Comparison of ENCODE assay signal across 5 fruit fly cellular contexts in the genomic region with DNA sequence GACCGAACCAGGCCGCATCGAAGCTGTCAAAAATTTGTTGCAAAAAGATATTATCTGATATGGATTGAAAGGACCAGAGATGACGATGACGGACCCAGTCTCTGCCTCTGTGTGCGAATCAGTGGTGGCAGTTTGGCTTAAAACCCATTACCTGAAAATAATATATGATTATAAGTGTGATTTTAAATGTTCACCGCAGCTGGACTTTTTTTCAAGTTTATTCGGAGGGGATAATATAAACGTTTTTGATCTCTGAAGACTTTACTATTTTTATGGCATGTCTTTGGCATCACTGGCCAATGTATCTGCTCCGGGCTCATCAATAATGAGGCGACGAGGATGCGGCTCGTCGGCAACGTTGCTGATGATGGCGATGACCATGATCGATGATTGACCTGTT.
A peak's percentile ranks its signal among the peaks of the same experiment; 100 is the strongest.
TF ChIP-seq lines count a peak whose summit lies in the region.

No protein-coding gene starts in this region.

- no peak for TF ChIP-seq CTCF in whole organism, embryonic (GFP tag; optimal IDR thresholded peaks at IDR 0.05; lab: Kevin White, UChicago)

TF ChIP-seq in whole organism, 6 proteins besides CTCF, POLR2A, EP300 and RAD21:
- peak; percentile 41 for TF ChIP-seq Dll (optimal IDR thresholded peaks at IDR 0.05; lab: Kevin White, UChicago)
- no peak for TF ChIP-seq usp (GFP tag; optimal IDR thresholded peaks at IDR 0.05; lab: Kevin White, UChicago)

TF ChIP-seq in whole organism, embryonic, 481 proteins besides CTCF, POLR2A, EP300 and RAD21 (continues in another document):
- TF ChIP-seq CG11504 (tag; optimal IDR thresholded peaks at IDR 0.05; lab: Kevin White, UChicago): peak; percentile 6
- no peak for TF ChIP-seq CG8089 (GFP tag; optimal IDR thresholded peaks at IDR 0.05; lab: Kevin White, UChicago)
- no peak for TF ChIP-seq CG12236 (GFP tag; optimal IDR thresholded peaks at IDR 0.05; lab: Kevin White, UChicago)
- TF ChIP-seq D19A (tag; optimal IDR thresholded peaks at IDR 0.05; lab: Kevin White, UChicago): no peak
- TF ChIP-seq Dip2 (GFP tag; IDR thresholded peaks at IDR 0.05; lab: Robert Waterston, UW): no peak
- no peak for TF ChIP-seq Mrtf (GFP tag; IDR thresholded peaks at IDR 0.05; lab: Robert Waterston, UW)
- TF ChIP-seq Dek (tag; optimal IDR thresholded peaks at IDR 0.05; lab: Kevin White, UChicago): no peak
- TF ChIP-seq Med (GFP tag; lab: Kevin White, UChicago): peak; percentile 46
- TF ChIP-seq CG10979 (tag; optimal IDR thresholded peaks at IDR 0.05; lab: Kevin White, UChicago): peak; percentile 11
- no peak for TF ChIP-seq salm (tag; optimal IDR thresholded peaks at IDR 0.05; lab: Kevin White, UChicago)
- TF ChIP-seq Atf6 (GFP tag; IDR thresholded peaks at IDR 0.05; lab: Robert Waterston, UW): peak; percentile 20; the same call in 1 of the 2 replicates
- no peak for TF ChIP-seq Hr39 (optimal IDR thresholded peaks at IDR 0.05; lab: Kevin White, UChicago)
- TF ChIP-seq YL-1 (GFP tag; optimal IDR thresholded peaks at IDR 0.05; lab: Kevin White, UChicago): no peak
- no peak for TF ChIP-seq vvl (GFP tag; IDR thresholded peaks at IDR 0.05; lab: Robert Waterston, UW)
- TF ChIP-seq Sry-β (GFP tag; optimal IDR thresholded peaks at IDR 0.05; lab: Kevin White, UChicago): peak; percentile 64
- peak; percentile 42 for TF ChIP-seq dmrt11E (tag; optimal IDR thresholded peaks at IDR 0.05; lab: Kevin White, UChicago)
- TF ChIP-seq Xbp1 (GFP tag; optimal IDR thresholded peaks at IDR 0.05; lab: Kevin White, UChicago): peak; percentile 19
- no peak for TF ChIP-seq caup (GFP tag; optimal IDR thresholded peaks at IDR 0.05; lab: Kevin White, UChicago; ENCODE audit: severe bottlenecking)
- TF ChIP-seq Rx (GFP tag; IDR thresholded peaks at IDR 0.05; lab: Robert Waterston, UW): no peak
- TF ChIP-seq nom (GFP tag; optimal IDR thresholded peaks at IDR 0.05; lab: Kevin White, UChicago): peak; percentile 53
- TF ChIP-seq Abd-B (GFP tag; optimal IDR thresholded peaks at IDR 0.05; lab: Kevin White, UChicago): no peak
- TF ChIP-seq cad (GFP tag; optimal IDR thresholded peaks at IDR 0.05; lab: Kevin White, UChicago): peak; percentile 12

TF ChIP-seq in whole organism, prepupa, 60 proteins besides CTCF, POLR2A, EP300 and RAD21 (continues in another document):
- TF ChIP-seq CG10631 (GFP tag; optimal IDR thresholded peaks at IDR 0.05; lab: Kevin White, UChicago): peak; percentile 82
- TF ChIP-seq acj6 (GFP tag; optimal IDR thresholded peaks at IDR 0.05; lab: Kevin White, UChicago): peak; percentile 88
- peak; percentile 73 for TF ChIP-seq CG9139 (GFP tag; optimal IDR thresholded peaks at IDR 0.05; lab: Kevin White, UChicago)
- peak; percentile 39 for TF ChIP-seq CG6276 (GFP tag; optimal IDR thresholded peaks at IDR 0.05; lab: Kevin White, UChicago)
- peak; percentile 75 for TF ChIP-seq spab (GFP tag; optimal IDR thresholded peaks at IDR 0.05; lab: Kevin White, UChicago)
- peak; percentile 80 for TF ChIP-seq CG7368 (GFP tag; optimal IDR thresholded peaks at IDR 0.05; lab: Kevin White, UChicago)
- TF ChIP-seq net (GFP tag; optimal IDR thresholded peaks at IDR 0.05; lab: Kevin White, UChicago): peak; percentile 79
- TF ChIP-seq Ets21C (GFP tag; optimal IDR thresholded peaks at IDR 0.05; lab: Kevin White, UChicago): peak; percentile 80
- TF ChIP-seq CG31627 (GFP tag; optimal IDR thresholded peaks at IDR 0.05; lab: Kevin White, UChicago): peak; percentile 85
- peak; percentile 92 for TF ChIP-seq esn (GFP tag; optimal IDR thresholded peaks at IDR 0.05; lab: Kevin White, UChicago)
- TF ChIP-seq Lpt (GFP tag; optimal IDR thresholded peaks at IDR 0.05; lab: Kevin White, UChicago): peak; percentile 62
- TF ChIP-seq ss (GFP tag; optimal IDR thresholded peaks at IDR 0.05; lab: Kevin White, UChicago): peak; percentile 71 to 73
- peak; percentile 83 for TF ChIP-seq CG8632 (GFP tag; optimal IDR thresholded peaks at IDR 0.05; lab: Kevin White, UChicago)
- TF ChIP-seq Eip75B (GFP tag; optimal IDR thresholded peaks at IDR 0.05; lab: Kevin White, UChicago): peak; percentile 85
- TF ChIP-seq Sox14 (GFP tag; optimal IDR thresholded peaks at IDR 0.05; lab: Kevin White, UChicago): peak; percentile 84
- TF ChIP-seq OdsH (GFP tag; optimal IDR thresholded peaks at IDR 0.05; lab: Kevin White, UChicago): peak; percentile 83
- TF ChIP-seq CG1621 (tag; optimal IDR thresholded peaks at IDR 0.05; lab: Kevin White, UChicago): peak; percentile 72
- peak; percentile 62; the same call in 1 of the 3 replicates for TF ChIP-seq CG8119 (GFP tag; IDR thresholded peaks at IDR 0.05; lab: Robert Waterston, UW)
- TF ChIP-seq dac (GFP tag; optimal IDR thresholded peaks at IDR 0.05; lab: Kevin White, UChicago): peak; percentile 31
- peak; percentile 64 for TF ChIP-seq Sox15 (GFP tag; optimal IDR thresholded peaks at IDR 0.05; lab: Kevin White, UChicago)
- peak; percentile 98 for TF ChIP-seq Eip78C (GFP tag; lab: Kevin White, UChicago)

TF ChIP-seq in whole organism, pupa, 21 proteins besides CTCF, POLR2A, EP300 and RAD21:
- TF ChIP-seq CG14655 (GFP tag; optimal IDR thresholded peaks at IDR 0.05; lab: Kevin White, UChicago) (peak; percentile 69), Snoo (tag; optimal IDR thresholded peaks at IDR 0.05; lab: Kevin White, UChicago) (peak; percentile 82), CG13204 (GFP tag; optimal IDR thresholded peaks at IDR 0.05; lab: Kevin White, UChicago) (peak; percentile 45), CG12605 (GFP tag; IDR thresholded peaks at IDR 0.05; lab: Robert Waterston, UW) (peak; percentile 67), CG17806 (tag; optimal IDR thresholded peaks at IDR 0.05; lab: Kevin White, UChicago) (peak; percentile 77), fd96Ca (GFP tag; IDR thresholded peaks at IDR 0.05; lab: Robert Waterston, UW) (peak; percentile 82; the same call in 2 of the 3 replicates), Pif1B (GFP tag; optimal IDR thresholded peaks at IDR 0.05; lab: Kevin White, UChicago) (peak; percentile 88), CG15710 (tag; optimal IDR thresholded peaks at IDR 0.05; lab: Kevin White, UChicago) (peak; percentile 86), CG9948 (tag; optimal IDR thresholded peaks at IDR 0.05; lab: Kevin White, UChicago) (peak; percentile 68), Ets98B (GFP tag; IDR thresholded peaks at IDR 0.05; lab: Robert Waterston, UW) (peak; percentile 55), Pif1A (GFP tag; optimal IDR thresholded peaks at IDR 0.05; lab: Kevin White, UChicago) (peak; percentile 84), D1 (tag; optimal IDR thresholded peaks at IDR 0.05; lab: Kevin White, UChicago) (peak; percentile 31), CG10348 (GFP tag; IDR thresholded peaks at IDR 0.05; lab: Robert Waterston, UW) (no peak), CG8301 (tag; optimal IDR thresholded peaks at IDR 0.05; lab: Kevin White, UChicago) (peak; percentile 65), gl (tag; optimal IDR thresholded peaks at IDR 0.05; lab: Kevin White, UChicago) (peak; percentile 66), CG34367 (tag; optimal IDR thresholded peaks at IDR 0.05; lab: Kevin White, UChicago) (peak; percentile 77), CG4496 (GFP tag; IDR thresholded peaks at IDR 0.05; lab: Robert Waterston, UW) (peak; percentile 58; the same call in 2 of the 3 replicates), rn (GFP tag; IDR thresholded peaks at IDR 0.05; lab: Robert Waterston, UW) (no peak), CG32121 (GFP tag; IDR thresholded peaks at IDR 0.05; lab: Robert Waterston, UW) (no peak), CG8159 (tag; optimal IDR thresholded peaks at IDR 0.05; lab: Kevin White, UChicago) (peak; percentile 85), EcR (GFP tag; optimal IDR thresholded peaks at IDR 0.05; lab: Kevin White, UChicago) (peak; percentile 31)

TF ChIP-seq in whole organism, wandering third instar larva, 38 proteins besides CTCF, POLR2A, EP300 and RAD21 (continues in another document):
- TF ChIP-seq psq (GFP tag; optimal IDR thresholded peaks at IDR 0.05; lab: Kevin White, UChicago) (peak; percentile 81), CG32264 (GFP tag; optimal IDR thresholded peaks at IDR 0.05; lab: Kevin White, UChicago) (peak; percentile 61), OdsH (GFP tag; optimal IDR thresholded peaks at IDR 0.05; lab: Kevin White, UChicago) (peak; percentile 92), Hr78 (GFP tag; optimal IDR thresholded peaks at IDR 0.05; lab: Kevin White, UChicago) (no peak), brk (GFP tag; optimal IDR thresholded peaks at IDR 0.05; lab: Kevin White, UChicago) (peak; percentile 84), Sp1 (GFP tag; optimal IDR thresholded peaks at IDR 0.05; lab: Kevin White, UChicago) (peak; percentile 86), ey (GFP tag; optimal IDR thresholded peaks at IDR 0.05; lab: Kevin White, UChicago) (peak; percentile 87), Myc (optimal IDR thresholded peaks at IDR 0.05; lab: Kevin White, UChicago) (peak; percentile 67), Hnf4 (GFP tag; optimal IDR thresholded peaks at IDR 0.05; lab: Kevin White, UChicago) (peak; percentile 83), dl (GFP tag; optimal IDR thresholded peaks at IDR 0.05; lab: Kevin White, UChicago; ENCODE audit: insufficient read depth in 1 of 2, partially characterized antibody in 2 of 2) (no peak), dmrt93B (GFP tag; optimal IDR thresholded peaks at IDR 0.05; lab: Kevin White, UChicago) (peak; percentile 58), h (GFP tag; optimal IDR thresholded peaks at IDR 0.05; lab: Kevin White, UChicago) (peak; percentile 92), sv (GFP tag; optimal IDR thresholded peaks at IDR 0.05; lab: Kevin White, UChicago) (no peak), HLH106 (tag; optimal IDR thresholded peaks at IDR 0.05; lab: Kevin White, UChicago) (peak; percentile 85), rgr (GFP tag; optimal IDR thresholded peaks at IDR 0.05; lab: Kevin White, UChicago) (peak; percentile 91), lola (GFP tag; optimal IDR thresholded peaks at IDR 0.05; lab: Kevin White, UChicago) (no peak), tai (GFP tag; optimal IDR thresholded peaks at IDR 0.05; lab: Kevin White, UChicago) (peak; percentile 54), Dfd (GFP tag; optimal IDR thresholded peaks at IDR 0.05; lab: Kevin White, UChicago) (no peak), CG9705 (GFP tag; optimal IDR thresholded peaks at IDR 0.05; lab: Kevin White, UChicago) (peak; percentile 58), br (GFP tag; optimal IDR thresholded peaks at IDR 0.05; lab: Kevin White, UChicago) (peak; percentile 91), sage (GFP tag; optimal IDR thresholded peaks at IDR 0.05; lab: Kevin White, UChicago) (peak; percentile 78), jim (GFP tag; optimal IDR thresholded peaks at IDR 0.05; lab: Kevin White, UChicago) (no peak), Rel (GFP tag; optimal IDR thresholded peaks at IDR 0.05; lab: Kevin White, UChicago) (peak; percentile 13), Rel (tag; optimal IDR thresholded peaks at IDR 0.05; lab: Kevin White, UChicago) (peak; percentile 49), fru (GFP tag; optimal IDR thresholded peaks at IDR 0.05; lab: Kevin White, UChicago) (peak; percentile 92), woc (GFP tag; optimal IDR thresholded peaks at IDR 0.05; lab: Kevin White, UChicago) (peak; percentile 88), CrebA (GFP tag; optimal IDR thresholded peaks at IDR 0.05; lab: Kevin White, UChicago; ENCODE audit: borderline replicate concordance) (peak; percentile 22), Jra (GFP tag; optimal IDR thresholded peaks at IDR 0.05; lab: Kevin White, UChicago) (peak; percentile 62)
